Fruit fly (Drosophila melanogaster): Measurements from ENCODE around the gene CG18622.

DNA sequence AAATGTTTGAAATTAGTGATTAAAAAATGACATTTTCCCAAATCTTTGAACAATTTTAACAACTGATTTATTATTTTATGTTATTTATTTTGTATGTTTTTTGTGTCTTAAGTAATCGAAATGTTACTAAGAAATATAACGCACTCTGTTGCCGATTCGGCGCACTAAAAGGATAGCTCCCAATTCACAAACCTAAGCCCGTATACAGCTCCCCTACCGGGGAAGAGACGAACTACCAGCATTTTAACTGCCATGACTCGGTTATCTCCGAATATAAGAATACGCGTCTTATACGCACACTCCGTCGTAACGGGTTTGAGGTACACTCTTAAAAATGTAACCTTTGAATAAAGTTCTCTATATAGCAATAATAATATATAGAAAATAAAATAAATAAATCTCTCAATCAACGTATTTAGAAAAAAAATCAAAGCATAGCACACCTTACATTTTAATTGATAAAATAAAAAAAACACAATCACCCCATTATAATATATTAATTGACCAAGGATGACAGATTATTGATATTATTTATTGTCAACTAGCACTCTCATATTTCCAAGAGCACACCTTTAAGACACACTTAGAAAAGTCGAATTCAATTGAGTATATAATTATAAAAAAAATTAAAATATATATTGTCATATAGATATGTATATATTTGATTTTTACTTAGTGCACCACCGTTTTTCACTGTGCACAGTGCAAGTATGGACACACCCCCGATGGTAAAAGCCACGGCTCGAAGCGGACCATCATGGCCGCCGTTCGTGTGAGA, 29.6 kb downstream of the CG18622 start:
- TF ChIP-seq CTCF (optimal IDR thresholded peaks at IDR 0.05) (peak; percentile 96 to 98), CG8478 (optimal IDR thresholded peaks at IDR 0.05) (no peak)

Measured in S2 (cell line).